Worm (Caenorhabditis elegans) whole organism, L3 larva: ENCODE results near the gene K09F5.6.

Experiments
- ZK546.5 ChIP-seq: sonication (generic microtip); optimal IDR thresholded peaks from 2 replicates; lab custom pipeline; 2017; ENCODE audit warnings: missing biosample characterization, missing genetic modification characterization
- ama-1 ChIP-seq: fragments of 150-350 bp; optimal IDR thresholded peaks from 2 replicates; lab custom pipeline; 2018
- ceh-16 ChIP-seq: sonication (generic microtip); optimal IDR thresholded peaks from 2 replicates; lab custom pipeline; 2017; ENCODE audit warnings: missing biosample characterization, missing genetic modification characterization
- ceh-28 ChIP-seq: fragments of 150-350 bp; optimal IDR thresholded peaks from 2 replicates; lab custom pipeline; 2014; ENCODE audit warnings: missing biosample characterization, missing genetic modification reagents, missing genetic modification characterization
- ceh-9 ChIP-seq: sonication (generic microtip); optimal IDR thresholded peaks from 2 replicates; lab custom pipeline; 2018; ENCODE audit warnings: missing biosample characterization, missing genetic modification characterization
- egl-5 ChIP-seq: fragments of 150-350 bp; optimal IDR thresholded peaks from 2 replicates; lab custom pipeline; 2017; ENCODE audit warnings: missing biosample characterization, missing genetic modification reagents, missing genetic modification characterization, inconsistent platforms
- elt-1 ChIP-seq: fragments of 150-350 bp; optimal IDR thresholded peaks from 2 replicates; lab custom pipeline; 2014; ENCODE audit warnings: missing biosample characterization, missing genetic modification characterization
- elt-2 ChIP-seq: sonication (generic microtip); optimal IDR thresholded peaks from 2 replicates; lab custom pipeline; 2016; ENCODE audit warnings: missing genetic modification reagents, mild to moderate bottlenecking, missing genetic modification characterization, missing compliant biosample characterization
- eor-1 ChIP-seq, 2 experiments: fragments of 150-350 bp; optimal IDR thresholded peaks; 2 replicates each; lab custom pipeline; 2014 to 2018; ENCODE audit warnings: missing biosample characterization in 2 of 2, missing genetic modification characterization in 2 of 2
- fkh-10 ChIP-seq: sonication (generic microtip); optimal IDR thresholded peaks from 2 replicates; lab custom pipeline; 2017; ENCODE audit warnings: missing biosample characterization, missing genetic modification reagents, missing genetic modification characterization
- fkh-2 ChIP-seq: fragments of 150-350 bp; optimal IDR thresholded peaks from 2 replicates; lab custom pipeline; 2014; ENCODE audit warnings: missing biosample characterization, missing genetic modification reagents, missing genetic modification characterization
- fos-1 ChIP-seq: fragments of 150-350 bp; optimal IDR thresholded peaks from 2 replicates; lab custom pipeline; 2014; ENCODE audit warnings: missing biosample characterization, missing genetic modification characterization
- hmg-11 ChIP-seq: sonication (generic microtip); optimal IDR thresholded peaks from 2 replicates; lab custom pipeline; 2016; ENCODE audit warnings: missing genetic modification characterization, missing compliant biosample characterization
- jun-1 ChIP-seq: fragments of 150-350 bp; optimal IDR thresholded peaks from 2 replicates; lab custom pipeline; 2014; ENCODE audit warnings: missing biosample characterization, missing genetic modification reagents, missing genetic modification characterization
- lin-15B ChIP-seq: fragments of 150-350 bp; optimal IDR thresholded peaks from 2 replicates; lab custom pipeline; 2014; ENCODE audit warnings: missing biosample characterization, missing genetic modification characterization
- lsy-12 ChIP-seq: sonication (generic microtip); optimal IDR thresholded peaks from 2 replicates; lab custom pipeline; 2016; ENCODE audit warnings: mild to moderate bottlenecking, missing genetic modification characterization, missing compliant biosample characterization
- mdl-1 ChIP-seq: fragments of 150-350 bp; optimal IDR thresholded peaks from 2 replicates; lab custom pipeline; 2014; ENCODE audit warnings: missing biosample characterization, missing genetic modification characterization
- mml-1 ChIP-seq: fragments of 150-350 bp; sonication (generic microtip); optimal IDR thresholded peaks from 3 replicates; lab custom pipeline; 2014; ENCODE audit warnings: missing biosample characterization, missing genetic modification characterization
- nfya-1 ChIP-seq: sonication (generic microtip); optimal IDR thresholded peaks from 2 replicates; lab custom pipeline; 2017; ENCODE audit warnings: missing genetic modification characterization, mild to moderate bottlenecking, missing compliant biosample characterization, antibody characterized with exemption, moderate library complexity; ENCODE audit not compliant: insufficient read depth
- nhr-12 ChIP-seq: fragments of 150-350 bp; optimal IDR thresholded peaks from 2 replicates; lab custom pipeline; 2014; ENCODE audit warnings: missing biosample characterization, missing genetic modification characterization
- nhr-23 ChIP-seq: fragments of 150-350 bp; optimal IDR thresholded peaks from 2 replicates; lab custom pipeline; 2014; ENCODE audit warnings: missing biosample characterization, missing genetic modification reagents, missing genetic modification characterization
- nhr-237 ChIP-seq: fragments of 150-350 bp; optimal IDR thresholded peaks from 2 replicates; lab custom pipeline; 2014; ENCODE audit warnings: missing biosample characterization, missing genetic modification characterization
- nhr-25 ChIP-seq: sonication (generic microtip); optimal IDR thresholded peaks from 2 replicates; lab custom pipeline; 2017; ENCODE audit warnings: missing biosample characterization, missing genetic modification characterization
- nhr-28 ChIP-seq: fragments of 150-350 bp; optimal IDR thresholded peaks from 2 replicates; lab custom pipeline; 2014; ENCODE audit warnings: missing biosample characterization, missing genetic modification characterization
- nhr-43 ChIP-seq: sonication (generic microtip); optimal IDR thresholded peaks from 2 replicates; lab custom pipeline; 2016; ENCODE audit warnings: mild to moderate bottlenecking, missing genetic modification characterization, missing compliant biosample characterization; ENCODE audit not compliant: poor library complexity, severe bottlenecking
- nhr-67 ChIP-seq: fragments of 150-350 bp; optimal IDR thresholded peaks from 2 replicates; lab custom pipeline; 2014; ENCODE audit warnings: missing biosample characterization, missing genetic modification characterization
- nhr-76 ChIP-seq: fragments of 150-350 bp; sonication (generic microtip); optimal IDR thresholded peaks from 5 replicates; lab custom pipeline; 2014; ENCODE audit warnings: missing biosample characterization, missing genetic modification characterization
- nhr-77 ChIP-seq: fragments of 150-350 bp; optimal IDR thresholded peaks from 2 replicates; lab custom pipeline; 2014; ENCODE audit warnings: missing biosample characterization, missing genetic modification characterization
- pha-4 ChIP-seq: fragments of 150-350 bp; optimal IDR thresholded peaks from 2 replicates; lab custom pipeline; 2014; ENCODE audit warnings: missing biosample characterization, missing genetic modification reagents, missing genetic modification characterization
- pqm-1 ChIP-seq: fragments of 150-350 bp; optimal IDR thresholded peaks from 2 replicates; lab custom pipeline; 2017; ENCODE audit warnings: missing biosample characterization, missing genetic modification characterization, inconsistent platforms
- tbx-2 ChIP-seq: sonication (generic microtip); optimal IDR thresholded peaks from 2 replicates; lab custom pipeline; 2016; ENCODE audit warnings: mild to moderate bottlenecking, missing genetic modification characterization, missing compliant biosample characterization
- unc-39 ChIP-seq: sonication (generic microtip); optimal IDR thresholded peaks from 4 replicates; lab custom pipeline; 2017; ENCODE audit warnings: missing biosample characterization, missing genetic modification characterization
- ztf-11 ChIP-seq: fragments of 150-350 bp; optimal IDR thresholded peaks from 2 replicates; lab custom pipeline; 2014; ENCODE audit warnings: missing biosample characterization, missing genetic modification characterization
- ztf-4 ChIP-seq: fragments of 150-350 bp; optimal IDR thresholded peaks from 2 replicates; lab custom pipeline; 2014; ENCODE audit warnings: missing biosample characterization, missing genetic modification characterization

The K09F5.6 gene

DNA sequence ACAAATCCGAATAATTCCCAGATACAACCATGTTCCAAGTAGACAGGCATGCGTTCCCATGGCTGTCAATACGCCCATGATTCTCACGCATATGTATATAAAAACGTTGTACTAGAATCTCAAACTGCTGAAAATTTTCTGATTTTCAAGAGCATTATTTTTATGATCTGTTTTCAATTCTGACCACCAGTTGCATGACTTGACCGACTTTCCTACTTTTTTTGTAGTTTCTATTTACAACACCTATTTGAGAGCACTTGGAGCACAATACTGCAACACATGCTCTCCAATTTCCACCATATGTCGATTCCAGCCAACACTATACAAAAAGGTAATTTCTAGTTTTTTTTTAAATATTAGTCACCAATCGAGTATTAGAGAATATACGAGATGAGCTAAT, 24.9 kb downstream of the K09F5.6 start, which contains the start of gene ref-2:
Gene ref-2 (plus strand): TSS at position 301 of the 400 bp plus-strand sequence.
- TF ChIP-seq nhr-28 (tag; lab: Kevin White, UChicago) (no peak), nhr-12 (tag; lab: Kevin White, UChicago) (no peak), mml-1 (tag; lab: Kevin White, UChicago) (no peak), elt-2 (tag; lab: Kevin White, UChicago) (no peak), nhr-67 (no peak), ZK546.5 (tag; lab: Kevin White, UChicago) (no peak), fkh-10 (GFP tag; lab: Kevin White, UChicago) (no peak), ceh-9 (tag; lab: Kevin White, UChicago) (no peak), ztf-11 (tag; lab: Kevin White, UChicago) (no peak), ama-1 (no peak), ceh-16 (no peak), ztf-4 (tag; lab: Kevin White, UChicago) (no peak), egl-5 (no peak), lin-15B (tag; lab: Kevin White, UChicago) (no peak), nhr-237 (no peak), nhr-77 (tag; lab: Kevin White, UChicago) (no peak)

ce11 chrX:7745386-7745785, 26.3 kb downstream of the K09F5.6 start:
- no peak for TF ChIP-seq hmg-11 (tag; lab: Kevin White, UChicago)
- TF ChIP-seq nfya-1: peak; percentile 52

- TF ChIP-seq ZK546.5 (tag; lab: Kevin White, UChicago) (no peak), nfya-1 (no peak), pqm-1 (tag; lab: Kevin White, UChicago) (no peak), jun-1 (tag; lab: Kevin White, UChicago) (no peak), eor-1 (tag; optimal IDR thresholded peaks at IDR 0.05; lab: Kevin White, UChicago) (no peak), nhr-77 (tag; lab: Kevin White, UChicago) (no peak), fkh-2 (tag; lab: Kevin White, UChicago) (no peak), nhr-237 (no peak), nhr-25 (tag; lab: Kevin White, UChicago) (no peak), nhr-76 (tag; lab: Kevin White, UChicago) (no peak), egl-5 (no peak), ztf-11 (tag; lab: Kevin White, UChicago) (no peak), nhr-67 (no peak), fos-1 (tag; lab: Kevin White, UChicago) (no peak), hmg-11 (tag; lab: Kevin White, UChicago) (no peak), tbx-2 (tag; lab: Kevin White, UChicago) (no peak), nhr-28 (tag; lab: Kevin White, UChicago) (no peak)
- TF ChIP-seq, all 47 proteins: peak for 0
Measured at ce11 chrX:7750084-7750483, 31.0 kb downstream of the K09F5.6 start.

ce11 chrX:7752770-7753169, 33.7 kb downstream of the K09F5.6 start, which contains the start of gene deg-1:
TSS of gene deg-1 (plus strand) at chrX:7753070.
- no peak for TF ChIP-seq fos-1 (tag; lab: Kevin White, UChicago)
- no peak for TF ChIP-seq nhr-28 (tag; lab: Kevin White, UChicago)
- no peak for TF ChIP-seq eor-1 (tag; optimal IDR thresholded peaks at IDR 0.05; lab: Kevin White, UChicago)
- TF ChIP-seq elt-1 (tag; lab: Kevin White, UChicago): no peak
- no peak for TF ChIP-seq unc-39
- TF ChIP-seq nhr-25 (tag; lab: Kevin White, UChicago): no peak

DNA sequence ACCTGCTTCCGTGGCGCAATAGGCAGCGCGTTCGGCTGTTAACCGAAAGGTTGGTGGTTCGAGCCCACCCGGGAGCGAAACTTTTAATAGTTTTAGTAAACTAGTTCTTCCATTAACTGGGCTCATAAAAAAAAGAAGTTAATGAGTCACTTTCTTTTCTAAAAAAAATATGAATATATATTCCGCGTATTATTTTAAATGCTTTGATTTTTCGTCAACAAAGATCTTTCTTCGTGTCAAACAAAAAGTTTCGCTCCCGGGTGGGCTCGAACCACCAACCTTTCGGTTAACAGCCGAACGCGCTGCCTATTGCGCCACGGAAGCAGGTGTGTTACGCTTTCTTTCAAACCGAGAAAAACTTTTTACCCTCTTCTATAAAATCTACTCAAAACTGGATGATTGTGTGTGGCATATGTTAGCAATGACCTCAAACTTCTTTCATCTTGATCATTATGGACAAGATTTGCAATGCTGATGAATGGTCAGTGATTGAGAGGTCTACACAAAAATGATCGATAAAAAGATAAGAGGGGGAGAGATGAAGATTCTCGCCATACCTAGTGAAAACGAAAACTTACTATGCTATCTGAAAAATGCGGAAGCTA, 54.7 kb downstream of the K09F5.6 start:
- peak; percentile 14 for TF ChIP-seq nhr-43 (tag; lab: Kevin White, UChicago)
- TF ChIP-seq nhr-25 (tag; lab: Kevin White, UChicago): peak; percentile 62
- TF ChIP-seq ceh-16: no peak
- no peak for TF ChIP-seq nhr-76 (tag; lab: Kevin White, UChicago)
- peak; percentile 12 for TF ChIP-seq pqm-1 (tag; lab: Kevin White, UChicago)
- TF ChIP-seq ZK546.5 (tag; lab: Kevin White, UChicago): no peak
- TF ChIP-seq nhr-23 (tag; lab: Kevin White, UChicago): peak; percentile 33
- peak; percentile 31 for TF ChIP-seq lsy-12 (tag; lab: Kevin White, UChicago)
- TF ChIP-seq eor-1 (tag; optimal IDR thresholded peaks at IDR 0.05; lab: Kevin White, UChicago): no peak
- no peak for TF ChIP-seq ztf-4 (tag; lab: Kevin White, UChicago)
- TF ChIP-seq elt-1 (tag; lab: Kevin White, UChicago): peak; percentile 96
- TF ChIP-seq mdl-1 (tag; lab: Kevin White, UChicago): no peak
- TF ChIP-seq ceh-28 (tag; lab: Kevin White, UChicago): peak; percentile 73
- no peak for TF ChIP-seq nhr-12 (tag; lab: Kevin White, UChicago)
- TF ChIP-seq fos-1 (tag; lab: Kevin White, UChicago): peak; percentile 13
- TF ChIP-seq tbx-2 (tag; lab: Kevin White, UChicago): peak; percentile 11
- TF ChIP-seq elt-2 (tag; lab: Kevin White, UChicago): peak; percentile 31
- peak; percentile 26 for TF ChIP-seq nfya-1
- no peak for TF ChIP-seq pha-4 (tag; lab: Kevin White, UChicago)
